Worm (Caenorhabditis elegans) whole organism, L1 larva: ENCODE measurements around the gene math-42.
"Not testable (repeated sequence)": the region's sequence is repeated elsewhere in the genome, so short reads cannot be mapped to it uniquely, and the experiment has no call there.

Experiments used
- C04F5.9 ChIP-seq: sonication (generic microtip); optimal IDR thresholded peaks from 2 replicates; lab custom pipeline; 2016; ENCODE audit warnings: missing genetic modification characterization, missing compliant biosample characterization
- C16A3.4 ChIP-seq: fragments of 150-350 bp; optimal IDR thresholded peaks from 2 replicates; lab custom pipeline; 2014; ENCODE audit warnings: missing biosample characterization, missing genetic modification characterization
- C34B4.2 ChIP-seq: sonication (generic microtip); optimal IDR thresholded peaks from 2 replicates; lab custom pipeline; 2017; ENCODE audit warnings: mild to moderate bottlenecking, missing genetic modification characterization, missing compliant biosample characterization
- F16B12.6 ChIP-seq: fragments of 150-350 bp; optimal IDR thresholded peaks from 2 replicates; lab custom pipeline; 2014; ENCODE audit warnings: missing biosample characterization, missing genetic modification characterization
- Y116A8C.19 ChIP-seq: sonication (generic microtip); optimal IDR thresholded peaks from 2 replicates; lab custom pipeline; 2016; ENCODE audit warnings: missing compliant biosample characterization, missing genetic modification characterization, borderline replicate concordance
- alr-1 ChIP-seq: fragments of 200-800 bp; sonication (Bioruptor generic); optimal IDR thresholded peaks from 2 replicates; lab custom pipeline; 2018; ENCODE audit warnings: borderline replicate concordance, mild to moderate bottlenecking, missing genetic modification characterization, missing compliant biosample characterization
- blmp-1 ChIP-seq: fragments of 150-350 bp; optimal IDR thresholded peaks from 2 replicates; lab custom pipeline; 2014; ENCODE audit warnings: missing biosample characterization, missing genetic modification characterization
- ceh-8 ChIP-seq: fragments of 200-800 bp; sonication (Bioruptor generic); optimal IDR thresholded peaks from 2 replicates; lab custom pipeline; 2018; ENCODE audit warnings: mild to moderate bottlenecking, missing genetic modification characterization, moderate library complexity, missing compliant biosample characterization
- ceh-82 ChIP-seq, 3 experiments: fragments of 150-350 bp in 1 of 3; sonication (generic microtip) in 2 of 3; optimal IDR thresholded peaks; 2 replicates each; lab custom pipeline; 2014 to 2017; ENCODE audit warnings: missing biosample characterization in 3 of 3, missing genetic modification characterization in 3 of 3
- dpl-1 ChIP-seq, 3 experiments: fragments of 150-350 bp in 2 of 3; sonication (generic microtip) in 1 of 3; optimal IDR thresholded peaks; 2 replicates each; lab custom pipeline; 2014 to 2017; ENCODE audit warnings: missing biosample characterization in 3 of 3, missing genetic modification characterization in 3 of 3, missing genetic modification reagents in 3 of 3
- dsc-1 ChIP-seq: sonication (generic microtip); optimal IDR thresholded peaks from 2 replicates; lab custom pipeline; 2016; ENCODE audit warnings: mild to moderate bottlenecking, missing genetic modification characterization, missing compliant biosample characterization
- efl-1 ChIP-seq, 4 experiments: fragments of 150-350 bp; optimal IDR thresholded peaks in 3 of 4; peaks in 1 of 4; 1 replicate in 1 of 4; 2 replicates in 3 of 4; lab custom pipeline; 2014; ENCODE audit warnings: missing biosample characterization in 2 of 4, missing genetic modification characterization in 2 of 4, missing genetic modification reagents in 2 of 4
- egl-13 ChIP-seq: sonication (generic microtip); optimal IDR thresholded peaks from 2 replicates; lab custom pipeline; 2016; ENCODE audit warnings: missing genotype, missing genetic modification reagents, missing genetic modification characterization, missing compliant biosample characterization
- egl-27 ChIP-seq, 2 experiments: fragments of 150-350 bp in 1 of 2; sonication (generic microtip); optimal IDR thresholded peaks; 3 replicates each; lab custom pipeline; 2017 to 2018; ENCODE audit warnings: missing biosample characterization in 2 of 2, missing genetic modification characterization in 2 of 2, missing genetic modification reagents in 2 of 2
- fkh-4 ChIP-seq: sonication (generic microtip); optimal IDR thresholded peaks from 2 replicates; lab custom pipeline; 2016; ENCODE audit warnings: missing compliant biosample characterization, missing genetic modification characterization, borderline replicate concordance
- fkh-8 ChIP-seq: sonication (generic microtip); optimal IDR thresholded peaks from 2 replicates; lab custom pipeline; 2016; ENCODE audit warnings: mild to moderate bottlenecking, missing genetic modification characterization, missing compliant biosample characterization
- grh-1 ChIP-seq: fragments of 200-800 bp; sonication (Bioruptor generic); IDR thresholded peaks from 2 replicates; pipeline ENCODE4 v1.3.6; 2022; ENCODE audit warnings: missing genetic modification reagents, missing genetic modification characterization, missing compliant biosample characterization
- hlh-17 ChIP-seq: fragments of 200-800 bp; sonication (Bioruptor generic); optimal IDR thresholded peaks from 2 replicates; lab custom pipeline; 2018; ENCODE audit warnings: missing genetic modification characterization, mild to moderate bottlenecking, missing compliant biosample characterization, moderate library complexity, borderline replicate concordance
- hlh-4 ChIP-seq: sonication (generic microtip); optimal IDR thresholded peaks from 2 replicates; lab custom pipeline; 2016; ENCODE audit warnings: mild to moderate bottlenecking, missing genetic modification characterization, missing compliant biosample characterization
- jun-1 ChIP-seq: fragments of 150-350 bp; optimal IDR thresholded peaks from 2 replicates; lab custom pipeline; 2014; ENCODE audit warnings: missing biosample characterization, missing genetic modification reagents, missing genetic modification characterization
- lin-13 ChIP-seq: fragments of 150-350 bp; optimal IDR thresholded peaks from 2 replicates; lab custom pipeline; 2014; ENCODE audit warnings: missing biosample characterization, missing genetic modification reagents, missing genetic modification characterization
- lin-39 ChIP-seq: fragments of 150-350 bp; optimal IDR thresholded peaks from 2 replicates; lab custom pipeline; 2014; ENCODE audit warnings: missing biosample characterization, missing genetic modification reagents, missing genetic modification characterization
- lsy-2 ChIP-seq, 2 experiments: fragments of 150-350 bp; optimal IDR thresholded peaks; 2 replicates each; lab custom pipeline; 2014; ENCODE audit warnings: missing biosample characterization in 2 of 2, missing genetic modification characterization in 2 of 2
- mdl-1 ChIP-seq, 2 experiments: fragments of 150-350 bp; optimal IDR thresholded peaks; 2 replicates each; lab custom pipeline; 2014 to 2017; ENCODE audit warnings: missing biosample characterization in 2 of 2, missing genetic modification characterization in 2 of 2, inconsistent platforms in 1 of 2
- nhr-19 ChIP-seq: fragments of 200-800 bp; sonication (Bioruptor generic); conservative IDR thresholded peaks from 2 replicates; pipeline ENCODE4 v1.3.6; 2022; ENCODE audit warnings: missing genetic modification characterization, missing compliant biosample characterization
- nhr-237 ChIP-seq: fragments of 150-350 bp; optimal IDR thresholded peaks from 2 replicates; lab custom pipeline; 2014; ENCODE audit warnings: missing biosample characterization, missing genetic modification characterization
- nhr-71 ChIP-seq: sonication (generic microtip); optimal IDR thresholded peaks from 2 replicates; lab custom pipeline; 2016; ENCODE audit warnings: mild to moderate bottlenecking, missing genetic modification characterization, moderate library complexity, missing compliant biosample characterization
- nhr-90 ChIP-seq: sonication (generic microtip); optimal IDR thresholded peaks from 2 replicates; lab custom pipeline; 2016; ENCODE audit warnings: mild to moderate bottlenecking, missing genetic modification characterization, missing compliant biosample characterization; ENCODE audit not compliant: poor library complexity
- pag-3 ChIP-seq: sonication (generic microtip); optimal IDR thresholded peaks from 2 replicates; lab custom pipeline; 2017; ENCODE audit warnings: missing genetic modification characterization, mild to moderate bottlenecking, missing compliant biosample characterization, antibody characterized with exemption, borderline replicate concordance; ENCODE audit not compliant: insufficient read depth
- pax-3 ChIP-seq: fragments of 200-800 bp; sonication (Bioruptor generic); optimal IDR thresholded peaks from 2 replicates; lab custom pipeline; 2018; ENCODE audit warnings: mild to moderate bottlenecking, missing genetic modification characterization, moderate library complexity, missing compliant biosample characterization
- pqm-1 ChIP-seq: sonication (generic microtip); optimal IDR thresholded peaks from 3 replicates; lab custom pipeline; 2017; ENCODE audit warnings: missing biosample characterization, missing genetic modification characterization
- skn-1 ChIP-seq: fragments of 150-350 bp; optimal IDR thresholded peaks from 2 replicates; lab custom pipeline; 2014; ENCODE audit warnings: missing biosample characterization, missing genetic modification characterization
- snu-23 ChIP-seq: sonication (generic microtip); optimal IDR thresholded peaks from 2 replicates; lab custom pipeline; 2016; ENCODE audit warnings: missing genetic modification characterization, missing compliant biosample characterization
- sox-4 ChIP-seq: sonication (generic microtip); optimal IDR thresholded peaks from 2 replicates; lab custom pipeline; 2016; ENCODE audit warnings: missing genetic modification characterization, missing compliant biosample characterization
- sptf-1 ChIP-seq: fragments of 150-350 bp; optimal IDR thresholded peaks from 2 replicates; lab custom pipeline; 2014; ENCODE audit warnings: missing biosample characterization, missing genetic modification characterization
- swsn-7 ChIP-seq: sonication (generic microtip); optimal IDR thresholded peaks from 2 replicates; lab custom pipeline; 2016; ENCODE audit warnings: missing genetic modification characterization, missing compliant biosample characterization
- tlp-1 ChIP-seq: fragments of 150-350 bp; optimal IDR thresholded peaks from 2 replicates; lab custom pipeline; 2014; ENCODE audit warnings: missing biosample characterization, missing genetic modification characterization
- unc-30 ChIP-seq: sonication (generic microtip); optimal IDR thresholded peaks from 2 replicates; lab custom pipeline; 2017; ENCODE audit warnings: missing biosample characterization, missing genetic modification characterization
- unc-98 ChIP-seq: fragments of 200-800 bp; sonication (Bioruptor generic); IDR thresholded peaks from 2 replicates; pipeline ENCODE4 v1.3.6; 2022; ENCODE audit warnings: missing genetic modification characterization, missing compliant biosample characterization

math-42 gene

ce11 chrII:2058985-2059384 lies 40.7 kb upstream of the math-42 start, which contains the start of gene F07E5.5 (continued):
- TF ChIP-seq efl-1 (optimal IDR thresholded peaks at IDR 0.05; lab: Kevin White, UChicago): peak; percentile 75 to 78
- TF ChIP-seq efl-1 (GFP tag; optimal IDR thresholded peaks at IDR 0.05 in 1 of 2; lab: Kevin White, UChicago): peak; percentile 75 to 97
- peak; percentile 49 for TF ChIP-seq nhr-19 (GFP tag; lab: Robert Waterston, UW)
- TF ChIP-seq F16B12.6: peak; percentile 91
- peak; percentile 19 to 66 (median 64) for TF ChIP-seq ceh-82 (tag; optimal IDR thresholded peaks at IDR 0.05; lab: Kevin White, UChicago)
- no peak for TF ChIP-seq unc-30 (tag; lab: Kevin White, UChicago)
- TF ChIP-seq C16A3.4 (tag; lab: Kevin White, UChicago): peak; percentile 46
- no peak for TF ChIP-seq tlp-1 (tag; lab: Kevin White, UChicago)
- TF ChIP-seq sptf-1 (tag; lab: Kevin White, UChicago): no peak
- TF ChIP-seq egl-27 (tag; optimal IDR thresholded peaks at IDR 0.05; lab: Kevin White, UChicago): no peak
- TF ChIP-seq lin-39: peak; percentile 5
- TF ChIP-seq egl-13: no peak
- TF ChIP-seq nhr-90: no peak
- peak; percentile 4 for TF ChIP-seq lin-13 (GFP tag; lab: Kevin White, UChicago)

- TF ChIP-seq pax-3 (no peak), ceh-8 (GFP tag; lab: Kevin White, UChicago) (no peak), F16B12.6 (no peak), nhr-71 (tag; lab: Kevin White, UChicago) (no peak), nhr-237 (no peak), C34B4.2 (tag; lab: Kevin White, UChicago) (no peak), grh-1 (GFP tag; lab: Robert Waterston, UW) (no peak), jun-1 (tag; lab: Kevin White, UChicago) (no peak), skn-1 (tag; lab: Kevin White, UChicago) (no peak), unc-98 (GFP tag; lab: Robert Waterston, UW) (no peak), sox-4 (tag; lab: Kevin White, UChicago) (no peak), swsn-7 (tag; lab: Kevin White, UChicago) (no peak)
Observed at ce11 chrII:2063989-2064388, 35.7 kb upstream of the math-42 start, which contains the start of gene F07E5.13. Gene F07E5.13, minus strand, starts transcription at chrII:2064089.

ce11 chrII:2064497-2064896 lies 35.2 kb upstream of the math-42 start, which contains the start of gene fbxb-6:
Gene fbxb-6, plus strand, starts transcription at chrII:2064797.
- TF ChIP-seq nhr-71 (tag; lab: Kevin White, UChicago): no peak
- no peak for TF ChIP-seq efl-1 (optimal IDR thresholded peaks at IDR 0.05; lab: Kevin White, UChicago)
- peak in 1 of 2 experiments; percentile 68 for TF ChIP-seq efl-1 (GFP tag; optimal IDR thresholded peaks at IDR 0.05 in 1 of 2; lab: Kevin White, UChicago)

- not testable (repeated sequence) for TF ChIP-seq efl-1 (optimal IDR thresholded peaks at IDR 0.05; lab: Kevin White, UChicago)
- TF ChIP-seq efl-1 (GFP tag; optimal IDR thresholded peaks at IDR 0.05 in 1 of 2; lab: Kevin White, UChicago): peak in 1 of 2 experiments; percentile 60
Observed at ce11 chrII:2067451-2068021, 32.2 kb upstream of the math-42 start, which contains the start of gene F07E5.12. Gene F07E5.12, plus strand, starts transcription at chrII:2067971.

ce11 chrII:2071429-2071828 lies 28.3 kb upstream of the math-42 start, which contains the start of gene F07E5.7:
Gene F07E5.7, minus strand, starts transcription at chrII:2071529.
- no peak for TF ChIP-seq pax-3
- peak; percentile 39 for TF ChIP-seq blmp-1
- TF ChIP-seq, all 84 proteins: peak for 1

ce11 chrII:2075513-2075912 lies 24.2 kb upstream of the math-42 start, which contains the start of gene F07E5.8:
Gene F07E5.8, minus strand, starts transcription at chrII:2075613.
- TF ChIP-seq swsn-7 (tag; lab: Kevin White, UChicago) (no peak), mdl-1 (tag; optimal IDR thresholded peaks at IDR 0.05; lab: Kevin White, UChicago) (no peak), hlh-4 (no peak), Y116A8C.19 (no peak), dpl-1 (GFP tag; optimal IDR thresholded peaks at IDR 0.05; lab: Kevin White, UChicago) (no peak), lsy-2 (tag; optimal IDR thresholded peaks at IDR 0.05; lab: Kevin White, UChicago) (no peak), hlh-17 (GFP tag; lab: Kevin White, UChicago) (no peak), pag-3 (no peak), pqm-1 (no peak), C04F5.9 (tag; lab: Kevin White, UChicago) (no peak), dsc-1 (tag; lab: Kevin White, UChicago) (no peak), alr-1 (no peak), C34B4.2 (tag; lab: Kevin White, UChicago) (no peak), snu-23 (GFP tag; lab: Kevin White, UChicago) (no peak), fkh-4 (tag; lab: Kevin White, UChicago) (no peak), fkh-8 (tag; lab: Kevin White, UChicago) (no peak)
